Worm (Caenorhabditis elegans) whole organism, late embryonic: ENCODE data around the gene T28C6.3.

Source experiments
- T23F11.4 ChIP-seq: fragments of 200-800 bp; sonication (Bioruptor generic); optimal IDR thresholded peaks from 2 replicates; lab custom pipeline; 2018; ENCODE audit warnings: mild to moderate bottlenecking, missing genetic modification characterization, missing compliant biosample characterization
- ama-1 ChIP-seq: fragments of 150-350 bp; optimal IDR thresholded peaks from 2 replicates; lab custom pipeline; 2014
- ceh-19 ChIP-seq: fragments of 200-800 bp; sonication (Bioruptor generic); optimal IDR thresholded peaks from 2 replicates; lab custom pipeline; 2018; ENCODE audit warnings: mild to moderate bottlenecking, missing genetic modification characterization, missing compliant biosample characterization
- ceh-34 ChIP-seq: sonication (generic microtip); optimal IDR thresholded peaks from 2 replicates; lab custom pipeline; 2016; ENCODE audit warnings: mild to moderate bottlenecking, missing genetic modification characterization, missing compliant biosample characterization
- che-1 ChIP-seq: sonication (generic microtip); optimal IDR thresholded peaks from 2 replicates; lab custom pipeline; 2016; ENCODE audit warnings: mild to moderate bottlenecking, missing genetic modification characterization, missing compliant biosample characterization
- dmd-4 ChIP-seq: sonication (generic microtip); optimal IDR thresholded peaks from 2 replicates; lab custom pipeline; 2016; ENCODE audit warnings: borderline replicate concordance, missing genetic modification characterization, missing compliant biosample characterization
- eyg-1 ChIP-seq: sonication (generic microtip); optimal IDR thresholded peaks from 2 replicates; lab custom pipeline; 2016; ENCODE audit warnings: missing genotype, missing genetic modification characterization, missing compliant biosample characterization
- pax-1 ChIP-seq: fragments of 150-350 bp; optimal IDR thresholded peaks from 2 replicates; lab custom pipeline; 2014; ENCODE audit warnings: missing biosample characterization, missing genetic modification characterization
- pha-2 ChIP-seq: sonication (generic microtip); optimal IDR thresholded peaks from 2 replicates; lab custom pipeline; 2017; ENCODE audit warnings: mild to moderate bottlenecking, missing genetic modification characterization, missing compliant biosample characterization
- pha-4 ChIP-seq: fragments of 150-350 bp; optimal IDR thresholded peaks from 2 replicates; lab custom pipeline; 2018; ENCODE audit warnings: missing biosample characterization, missing genetic modification reagents, missing genetic modification characterization
- unc-55 ChIP-seq: sonication (generic microtip); optimal IDR thresholded peaks from 2 replicates; lab custom pipeline; 2017; ENCODE audit warnings: missing biosample characterization, missing genetic modification reagents, missing genetic modification characterization

- no peak for TF ChIP-seq eyg-1
- no peak for TF ChIP-seq pha-2 (tag; lab: Kevin White, UChicago)
- no peak for TF ChIP-seq pax-1 (tag; lab: Kevin White, UChicago)
- TF ChIP-seq pha-4 (tag; lab: Kevin White, UChicago), result no peak
- TF ChIP-seq T23F11.4 (GFP tag; lab: Kevin White, UChicago), result no peak
- no peak for TF ChIP-seq ceh-34 (tag; lab: Kevin White, UChicago)
- TF ChIP-seq ama-1 (lab: Kevin White, UChicago), result no peak
- no peak for TF ChIP-seq ceh-19 (GFP tag; lab: Kevin White, UChicago)
- TF ChIP-seq che-1 (tag; lab: Kevin White, UChicago), result no peak
- no peak for TF ChIP-seq unc-55 (GFP tag; lab: Kevin White, UChicago)
- TF ChIP-seq dmd-4 (tag; lab: Kevin White, UChicago), result no peak
Observed at ce11 chrIV:8817639-8818038, 2.5 kb upstream of the T28C6.3 start, which contains the start of gene T28C6.10.
